Worm (Caenorhabditis elegans): ENCODE data around the gene irld-15.
A peak's percentile ranks its signal among the peaks of the same experiment; 100 is the strongest.

ce11 chrV:2274253-2274892, 29.3 kb downstream of the irld-15 start, which contains the start of the genes Y5H2A.4 and abu-4:
- TF ChIP-seq aly-2 (tag; optimal IDR thresholded peaks at IDR 0.05) (no peak), lin-29 (GFP tag; IDR thresholded peaks at IDR 0.05) (no peak), unc-39 (tag; optimal IDR thresholded peaks at IDR 0.05) (no peak), T26A8.4 (GFP tag; IDR thresholded peaks at IDR 0.05) (no peak), nhr-76 (tag; optimal IDR thresholded peaks at IDR 0.05) (no peak), unc-62 (GFP tag; optimal IDR thresholded peaks at IDR 0.05 in 1 of 2) (peak in 1 of 2 experiments; percentile 86), unc-62 (tag; optimal IDR thresholded peaks at IDR 0.05) (no peak)

Measured in whole organism, L4 larva.